Fruit fly (Drosophila melanogaster) whole organism, embryonic: ENCODE data around the gene RpS9.

ENCODE experiments used
- Adf1 ChIP-seq: fragments of 200-800 bp; sonication (Bioruptor generic); IDR thresholded peaks from 2 replicates; pipeline ENCODE4 v1.3.6; 2022; ENCODE audit warnings: missing biosample characterization, missing genetic modification characterization
- Aef1 ChIP-seq: fragments of 200-800 bp; sonication (Bioruptor generic); IDR thresholded peaks from 3 replicates; pipeline ENCODE4 v1.3.6; 2022; ENCODE audit warnings: missing biosample characterization, missing genetic modification characterization
- Blimp-1 ChIP-seq: fragments of 200-800 bp; sonication (Bioruptor generic); optimal IDR thresholded peaks from 3 replicates; lab custom pipeline; 2018; ENCODE audit warnings: missing biosample characterization, missing genetic modification characterization, mild to moderate bottlenecking, moderate library complexity, missing genetic modification reagents
- CG10274 ChIP-seq: fragments of 200-800 bp; sonication (Bioruptor generic); optimal IDR thresholded peaks from 3 replicates; lab custom pipeline; 2017; ENCODE audit warnings: missing biosample characterization, mild to moderate bottlenecking, missing genetic modification characterization
- CG10366 ChIP-seq: fragments of 200-800 bp; sonication (Bioruptor generic); IDR thresholded peaks from 2 replicates; pipeline ENCODE4 v1.3.6; 2022; ENCODE audit warnings: missing biosample characterization, missing genetic modification characterization
- CG11504 ChIP-seq: fragments of 200-800 bp; sonication (Bioruptor generic); optimal IDR thresholded peaks from 3 replicates; lab custom pipeline; 2019; ENCODE audit warnings: missing biosample characterization, mild to moderate bottlenecking, missing genetic modification characterization, moderate library complexity
- CG12104 ChIP-seq: fragments of 200-800 bp; sonication (Bioruptor generic); optimal IDR thresholded peaks from 3 replicates; lab custom pipeline; 2016; ENCODE audit warnings: missing biosample characterization, missing genetic modification characterization
- CG12391 ChIP-seq: fragments of 200-800 bp; sonication (Bioruptor generic); optimal IDR thresholded peaks from 3 replicates; lab custom pipeline; 2018; ENCODE audit warnings: missing biosample characterization, mild to moderate bottlenecking, missing genetic modification characterization, moderate library complexity
- CG12744 ChIP-seq: fragments of 200-800 bp; sonication (Bioruptor generic); optimal IDR thresholded peaks from 2 replicates; lab custom pipeline; 2016; ENCODE audit warnings: missing biosample characterization, missing genetic modification characterization
- CG14050 ChIP-seq: fragments of 200-800 bp; sonication (Bioruptor generic); IDR thresholded peaks from 3 replicates; pipeline ENCODE4 v1.3.6; 2022; ENCODE audit warnings: missing biosample characterization, missing genetic modification characterization
- CG14441 ChIP-seq: fragments of 200-800 bp; sonication (Bioruptor generic); IDR thresholded peaks from 2 replicates; pipeline ENCODE4 v1.3.6; 2022; ENCODE audit warnings: missing biosample characterization, missing genetic modification characterization
- CG16863 ChIP-seq: fragments of 200-800 bp; sonication (Bioruptor generic); optimal IDR thresholded peaks from 3 replicates; lab custom pipeline; 2016; ENCODE audit warnings: missing biosample characterization, missing genetic modification characterization
- CG17912 ChIP-seq: fragments of 200-800 bp; sonication (Bioruptor generic); optimal IDR thresholded peaks from 2 replicates; lab custom pipeline; 2018; ENCODE audit warnings: missing biosample characterization, mild to moderate bottlenecking, missing genetic modification characterization
- CG2116 ChIP-seq: fragments of 200-800 bp; sonication (Bioruptor generic); optimal IDR thresholded peaks from 3 replicates; lab custom pipeline; 2018; ENCODE audit warnings: missing biosample characterization, mild to moderate bottlenecking, missing genetic modification characterization
- CG2712 ChIP-seq: fragments of 200-800 bp; optimal IDR thresholded peaks from 3 replicates; lab custom pipeline; 2019; ENCODE audit warnings: missing biosample characterization, mild to moderate bottlenecking, missing genetic modification characterization, moderate library complexity
- CG30020 ChIP-seq: fragments of 200-800 bp; optimal IDR thresholded peaks from 2 replicates; lab custom pipeline; 2019; ENCODE audit warnings: missing biosample characterization, mild to moderate bottlenecking, missing genetic modification characterization, moderate library complexity
- CG30431 ChIP-seq: fragments of 200-800 bp; sonication (Bioruptor generic); optimal IDR thresholded peaks from 2 replicates; lab custom pipeline; 2017; ENCODE audit warnings: missing biosample characterization, missing genetic modification characterization
- CG33557 ChIP-seq: fragments of 200-800 bp; sonication (Bioruptor generic); optimal IDR thresholded peaks from 2 replicates; lab custom pipeline; 2019; ENCODE audit warnings: missing biosample characterization, mild to moderate bottlenecking, missing genetic modification characterization, moderate library complexity
- CG34376 ChIP-seq: fragments of 200-800 bp; sonication (Bioruptor generic); optimal IDR thresholded peaks from 2 replicates; lab custom pipeline; 2018; ENCODE audit warnings: missing biosample characterization, mild to moderate bottlenecking, missing genetic modification characterization
- CG34422 ChIP-seq: fragments of 200-800 bp; sonication (Bioruptor generic); IDR thresholded peaks from 3 replicates; pipeline ENCODE4 v1.3.6; 2022; ENCODE audit warnings: missing biosample characterization, missing genetic modification characterization
- CG4617 ChIP-seq: fragments of 200-800 bp; sonication (Bioruptor generic); optimal IDR thresholded peaks from 3 replicates; lab custom pipeline; 2016; ENCODE audit warnings: missing biosample characterization, missing genetic modification characterization, borderline replicate concordance
- CG7963 ChIP-seq: fragments of 200-800 bp; sonication (Bioruptor generic); IDR thresholded peaks from 3 replicates; pipeline ENCODE4 v1.3.6; 2022; ENCODE audit warnings: missing biosample characterization, missing genetic modification characterization; ENCODE audit not compliant: partially characterized antibody
- CG8089 ChIP-seq: fragments of 200-800 bp; sonication (Bioruptor generic); optimal IDR thresholded peaks from 3 replicates; lab custom pipeline; 2016; ENCODE audit warnings: missing biosample characterization, missing genetic modification characterization
- CG8478 ChIP-seq: fragments of >200 bp; optimal IDR thresholded peaks from 2 replicates; lab custom pipeline; 2018
- CG9727 ChIP-seq: fragments of 200-800 bp; sonication (Bioruptor generic); optimal IDR thresholded peaks from 3 replicates; lab custom pipeline; 2017; ENCODE audit warnings: missing biosample characterization, mild to moderate bottlenecking, missing genetic modification characterization
- CG9876 ChIP-seq: fragments of 200-800 bp; sonication (Bioruptor generic); optimal IDR thresholded peaks from 2 replicates; lab custom pipeline; 2016; ENCODE audit warnings: missing biosample characterization, missing genetic modification characterization
- CTCF ChIP-seq: fragments of 200-800 bp; sonication (Bioruptor generic); optimal IDR thresholded peaks from 2 replicates; lab custom pipeline; 2017; ENCODE audit warnings: missing biosample characterization, mild to moderate bottlenecking, missing genetic modification characterization, moderate library complexity
- CoRest ChIP-seq: fragments of 200-800 bp; sonication (Bioruptor generic); optimal IDR thresholded peaks from 3 replicates; lab custom pipeline; 2018; ENCODE audit warnings: missing biosample characterization, mild to moderate bottlenecking, missing genetic modification characterization, moderate library complexity
- Fer2 ChIP-seq: fragments of 200-800 bp; sonication (Bioruptor generic); optimal IDR thresholded peaks from 2 replicates; lab custom pipeline; 2018; ENCODE audit warnings: missing biosample characterization, mild to moderate bottlenecking, missing genetic modification characterization, moderate library complexity
- Meics ChIP-seq: fragments of 200-800 bp; sonication (Bioruptor generic); optimal IDR thresholded peaks from 2 replicates; lab custom pipeline; 2017; ENCODE audit warnings: missing biosample characterization, mild to moderate bottlenecking, missing genetic modification characterization
- Nf-YC ChIP-seq: fragments of 200-800 bp; optimal IDR thresholded peaks from 3 replicates; lab custom pipeline; 2019; ENCODE audit warnings: missing biosample characterization, mild to moderate bottlenecking, missing genetic modification characterization, moderate library complexity
- Oli ChIP-seq: fragments of 200-800 bp; sonication (Bioruptor generic); optimal IDR thresholded peaks from 2 replicates; lab custom pipeline; 2018; ENCODE audit warnings: missing biosample characterization, mild to moderate bottlenecking, missing genetic modification characterization, moderate library complexity
- Scr ChIP-seq: fragments of 200-800 bp; sonication (Bioruptor generic); IDR thresholded peaks from 2 replicates; pipeline ENCODE4 v1.3.6; 2022; ENCODE audit warnings: missing biosample characterization, missing genetic modification characterization; ENCODE audit not compliant: partially characterized antibody
- Sin3A ChIP-seq: fragments of >200 bp; optimal IDR thresholded peaks from 2 replicates; lab custom pipeline; 2018
- al ChIP-seq: fragments of 200-800 bp; sonication (Bioruptor generic); IDR thresholded peaks from 2 replicates; pipeline ENCODE4 v1.3.6; 2022; ENCODE audit warnings: missing biosample characterization, missing genetic modification characterization
- amos ChIP-seq: fragments of 200-800 bp; sonication (Bioruptor generic); IDR thresholded peaks from 2 replicates; pipeline ENCODE4 v1.3.6; 2022; ENCODE audit warnings: missing biosample characterization, missing genetic modification characterization; ENCODE audit not compliant: partially characterized antibody
- bigmax ChIP-seq: fragments of 200-800 bp; sonication (Bioruptor generic); optimal IDR thresholded peaks from 2 replicates; lab custom pipeline; 2018; ENCODE audit warnings: missing biosample characterization, mild to moderate bottlenecking, missing genetic modification characterization
- dan ChIP-seq: fragments of 200-800 bp; sonication (Bioruptor generic); IDR thresholded peaks from 2 replicates; pipeline ENCODE4 v1.3.6; 2022; ENCODE audit warnings: missing biosample characterization, missing genetic modification characterization
- esg ChIP-seq: fragments of 200-800 bp; sonication (Bioruptor generic); conservative IDR thresholded peaks from 2 replicates; pipeline ENCODE4 v1.3.6; 2022; ENCODE audit warnings: missing biosample characterization, missing genetic modification characterization
- exex ChIP-seq: fragments of 200-800 bp; sonication (Bioruptor generic); optimal IDR thresholded peaks from 4 replicates; lab custom pipeline; 2018; ENCODE audit warnings: missing biosample characterization, mild to moderate bottlenecking, missing genetic modification characterization, moderate library complexity
- fd102C ChIP-seq: fragments of 200-800 bp; sonication (Bioruptor generic); optimal IDR thresholded peaks from 2 replicates; lab custom pipeline; 2018; ENCODE audit warnings: missing biosample characterization, mild to moderate bottlenecking, missing genetic modification characterization, moderate library complexity
- maf-S ChIP-seq: fragments of 200-800 bp; sonication (Bioruptor generic); optimal IDR thresholded peaks from 2 replicates; lab custom pipeline; 2016; ENCODE audit warnings: missing biosample characterization, missing genetic modification characterization
- mirr ChIP-seq: fragments of 200-800 bp; sonication (Bioruptor generic); optimal IDR thresholded peaks from 3 replicates; lab custom pipeline; 2018; ENCODE audit warnings: missing biosample characterization, mild to moderate bottlenecking, missing genetic modification characterization
- nerfin-1 ChIP-seq: fragments of 200-800 bp; sonication (Bioruptor generic); optimal IDR thresholded peaks from 3 replicates; lab custom pipeline; 2019; ENCODE audit warnings: missing biosample characterization, mild to moderate bottlenecking, missing genetic modification characterization, moderate library complexity
- oc ChIP-seq: fragments of 200-800 bp; sonication (Bioruptor generic); optimal IDR thresholded peaks from 2 replicates; lab custom pipeline; 2018; ENCODE audit warnings: missing biosample characterization, mild to moderate bottlenecking, missing genetic modification characterization, moderate library complexity
- psq ChIP-seq: fragments of 200-800 bp; sonication (Bioruptor generic); optimal IDR thresholded peaks from 2 replicates; lab custom pipeline; 2017; ENCODE audit warnings: missing biosample characterization, missing genetic modification characterization
- sd ChIP-seq: fragments of 200-800 bp; sonication (Bioruptor generic); optimal IDR thresholded peaks from 3 replicates; lab custom pipeline; 2018; ENCODE audit warnings: missing biosample characterization, mild to moderate bottlenecking, missing genetic modification characterization, moderate library complexity
- trem ChIP-seq: fragments of 200-800 bp; optimal IDR thresholded peaks from 3 replicates; lab custom pipeline; 2019; ENCODE audit warnings: missing biosample characterization, mild to moderate bottlenecking, missing genetic modification characterization, moderate library complexity
- twi ChIP-seq: fragments of 200-800 bp; optimal IDR thresholded peaks from 2 replicates; lab custom pipeline; 2019; ENCODE audit warnings: missing biosample characterization, mild to moderate bottlenecking, missing genetic modification characterization, moderate library complexity
- zfh1 ChIP-seq: fragments of 200-800 bp; sonication (Bioruptor generic); IDR thresholded peaks from 3 replicates; pipeline ENCODE4 v1.3.6; 2022; ENCODE audit warnings: missing biosample characterization, missing genetic modification characterization

Gene RpS9

DNA sequence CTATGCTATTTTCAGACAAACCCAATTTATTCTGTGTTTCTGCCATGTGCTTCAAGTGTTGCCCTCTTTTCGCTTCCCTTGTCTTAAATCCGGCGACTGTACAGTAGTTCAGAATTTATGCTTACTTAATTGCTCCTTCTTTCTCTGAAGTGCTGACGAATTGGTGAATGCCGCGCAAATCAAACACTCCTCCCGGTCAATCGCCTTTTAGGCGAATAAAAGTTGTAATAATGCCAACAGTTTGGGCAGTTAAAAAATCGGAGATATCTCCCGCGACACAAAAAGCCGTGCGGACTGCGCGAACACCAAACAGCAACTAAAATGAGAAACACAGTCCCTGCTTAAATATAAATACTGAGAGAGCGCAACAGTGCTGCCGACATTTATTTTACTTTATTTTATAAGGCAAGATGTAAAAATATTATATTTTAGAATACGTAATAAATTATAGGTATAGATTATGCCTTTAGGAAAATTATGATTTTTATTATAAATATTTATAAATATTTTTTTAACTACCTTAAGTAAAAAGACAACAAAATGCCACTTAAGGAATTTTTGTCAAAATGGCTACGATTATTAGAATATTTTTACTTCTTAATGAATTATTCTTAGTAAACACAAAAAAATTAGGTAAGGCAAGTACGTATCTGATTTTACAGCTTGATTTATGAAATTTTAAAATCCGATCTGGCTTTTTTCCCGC is 6.2 kb downstream of the RpS9 start, which contains the start of gene path (continued):
- TF ChIP-seq nerfin-1 (tag; lab: Kevin White, UChicago) (peak; percentile 33), amos (GFP tag; lab: Robert Waterston, UW) (no peak; the same call in 1 of the 2 replicates), al (no peak), Meics (peak; percentile 66), Blimp-1 (GFP tag; lab: Kevin White, UChicago) (peak; percentile 66), CG14441 (GFP tag; lab: Robert Waterston, UW) (peak; percentile 25; the same call in 1 of the 2 replicates), trem (tag; lab: Kevin White, UChicago) (peak; percentile 67), Fer2 (tag; lab: Kevin White, UChicago) (no peak), CG2712 (tag; lab: Kevin White, UChicago) (peak; percentile 79), exex (tag; lab: Kevin White, UChicago) (no peak), CG33557 (GFP tag; lab: Kevin White, UChicago) (no peak), CG16863 (no peak), CG9727 (GFP tag; lab: Kevin White, UChicago) (peak; percentile 64), CG12391 (tag; lab: Kevin White, UChicago) (peak; percentile 55), twi (tag; lab: Kevin White, UChicago) (peak; percentile 49), oc (tag; lab: Kevin White, UChicago) (peak; percentile 6), CG34376 (GFP tag; lab: Kevin White, UChicago) (peak; percentile 53), Aef1 (GFP tag; lab: Robert Waterston, UW) (no peak), CG34422 (peak; percentile 60; the same call in 1 of the 3 replicates), CG30020 (tag; lab: Kevin White, UChicago) (peak; percentile 14), fd102C (GFP tag; lab: Kevin White, UChicago) (no peak), CG12744 (GFP tag; lab: Kevin White, UChicago) (no peak), mirr (GFP tag; lab: Kevin White, UChicago) (peak; percentile 50), CG10274 (GFP tag; lab: Kevin White, UChicago) (no peak), CG14050 (GFP tag; lab: Robert Waterston, UW) (peak; percentile 20; the same call in 2 of the 3 replicates), Adf1 (GFP tag; lab: Robert Waterston, UW) (0 out of 2 replicates have a peak, but pooled peaks have one; percentile 16), CG17912 (GFP tag; lab: Kevin White, UChicago) (peak; percentile 49), CG11504 (tag; lab: Kevin White, UChicago) (peak; percentile 71), CG9876 (GFP tag; lab: Kevin White, UChicago) (no peak), psq (GFP tag; lab: Kevin White, UChicago) (no peak), CG30431 (GFP tag; lab: Kevin White, UChicago) (no peak), CoRest (peak; percentile 19), Nf-YC (tag; lab: Kevin White, UChicago) (peak; percentile 48), Oli (tag; lab: Kevin White, UChicago) (peak; percentile 33), CG10366 (GFP tag; lab: Robert Waterston, UW) (peak; percentile 16; the same call in 1 of the 2 replicates), sd (tag; lab: Kevin White, UChicago) (peak; percentile 1), CTCF (GFP tag; lab: Kevin White, UChicago) (no peak), CG8478 (no peak), CG7963 (no peak), zfh1 (peak; percentile 44; the same call in 1 of the 3 replicates), CG8089 (GFP tag; lab: Kevin White, UChicago) (no peak), CG12104 (peak; percentile 66), dan (GFP tag; lab: Robert Waterston, UW) (no peak), Sin3A (no peak), CG2116 (no peak), esg (GFP tag; lab: Robert Waterston, UW) (no peak), CG4617 (no peak), maf-S (GFP tag; lab: Kevin White, UChicago) (no peak), Scr (GFP tag; lab: Robert Waterston, UW) (no peak), bigmax (GFP tag; lab: Kevin White, UChicago) (no peak)
